Fruit fly (Drosophila melanogaster): ENCODE measurements around the gene Nek2.
A peak's percentile ranks its signal among the peaks of the same experiment; 100 is the strongest.

The Nek2 gene

dm6 chrX:7891596-7892538 is at the start of gene Nek2:
TSS of gene Nek2 (minus strand) at chrX:7891646.
- TF ChIP-seq svp (GFP tag) (peak; percentile 37), OdsH (GFP tag; optimal IDR thresholded peaks at IDR 0.05) (no peak), fd59A (GFP tag; optimal IDR thresholded peaks at IDR 0.05) (no peak), CG8632 (GFP tag; optimal IDR thresholded peaks at IDR 0.05) (no peak), salr (GFP tag; optimal IDR thresholded peaks at IDR 0.05) (no peak), CG34406 (GFP tag; optimal IDR thresholded peaks at IDR 0.05) (no peak), CG7368 (GFP tag; optimal IDR thresholded peaks at IDR 0.05) (no peak), achi (GFP tag; optimal IDR thresholded peaks at IDR 0.05) (peak; percentile 1), Ets21C (GFP tag; optimal IDR thresholded peaks at IDR 0.05) (no peak), CG6792 (GFP tag; optimal IDR thresholded peaks at IDR 0.05) (no peak), dac (GFP tag; optimal IDR thresholded peaks at IDR 0.05) (no peak), CG6854 (GFP tag; optimal IDR thresholded peaks at IDR 0.05) (no peak), dsx (GFP tag; optimal IDR thresholded peaks at IDR 0.05; ENCODE audit: poor library complexity, severe bottlenecking) (peak; percentile 36), CG31627 (GFP tag; optimal IDR thresholded peaks at IDR 0.05) (no peak), fd85E (GFP tag; optimal IDR thresholded peaks at IDR 0.05) (no peak), CG9139 (GFP tag; optimal IDR thresholded peaks at IDR 0.05) (no peak), CG3032 (tag; optimal IDR thresholded peaks at IDR 0.05) (peak; percentile 34), CG11902 (GFP tag; optimal IDR thresholded peaks at IDR 0.05) (no peak), CG10669 (GFP tag; optimal IDR thresholded peaks at IDR 0.05) (peak; percentile 19), CG4318 (GFP tag; optimal IDR thresholded peaks at IDR 0.05) (no peak), Hr38 (GFP tag; optimal IDR thresholded peaks at IDR 0.05) (no peak), CG6276 (GFP tag; optimal IDR thresholded peaks at IDR 0.05) (peak; percentile 19), Hr39 (GFP tag; optimal IDR thresholded peaks at IDR 0.05) (no peak), CG15336 (GFP tag; IDR thresholded peaks at IDR 0.05) (0 out of 2 replicates have a peak, but pooled peaks have one; percentile 15), acj6 (GFP tag; optimal IDR thresholded peaks at IDR 0.05) (peak; percentile 14), CG11294 (GFP tag; IDR thresholded peaks at IDR 0.05) (no peak), Blimp-1 (GFP tag; optimal IDR thresholded peaks at IDR 0.05) (peak; percentile 6), CG6163 (GFP tag; IDR thresholded peaks at IDR 0.05) (no peak), Hr4 (GFP tag; optimal IDR thresholded peaks at IDR 0.05) (no peak), Sox102F (GFP tag; optimal IDR thresholded peaks at IDR 0.05) (no peak), fkh (GFP tag; optimal IDR thresholded peaks at IDR 0.05) (no peak), Sox15 (GFP tag; optimal IDR thresholded peaks at IDR 0.05) (no peak), CG10631 (GFP tag; optimal IDR thresholded peaks at IDR 0.05) (peak; percentile 26), Eip93F (GFP tag; optimal IDR thresholded peaks at IDR 0.05) (no peak), Smox (GFP tag; optimal IDR thresholded peaks at IDR 0.05) (peak; percentile 16), CG6808 (GFP tag; optimal IDR thresholded peaks at IDR 0.05) (peak; percentile 50), CG11762 (GFP tag; optimal IDR thresholded peaks at IDR 0.05; ENCODE audit: insufficient read depth) (no peak), Lpt (GFP tag; optimal IDR thresholded peaks at IDR 0.05) (no peak), Met (GFP tag; optimal IDR thresholded peaks at IDR 0.05) (no peak), pdm3 (GFP tag; optimal IDR thresholded peaks at IDR 0.05) (no peak), CG3919 (GFP tag; optimal IDR thresholded peaks at IDR 0.05) (peak; percentile 33), CG8319 (GFP tag; optimal IDR thresholded peaks at IDR 0.05) (no peak), Gug (GFP tag; IDR thresholded peaks at IDR 0.05) (no peak), net (GFP tag; optimal IDR thresholded peaks at IDR 0.05) (no peak), CG32006 (GFP tag; optimal IDR thresholded peaks at IDR 0.05) (peak; percentile 31), topi (GFP tag; optimal IDR thresholded peaks at IDR 0.05) (no peak), Eip78C (GFP tag) (peak; percentile 79), lz (GFP tag; optimal IDR thresholded peaks at IDR 0.05) (peak; percentile 9), Eip75B (GFP tag; optimal IDR thresholded peaks at IDR 0.05) (no peak), CG1621 (tag; optimal IDR thresholded peaks at IDR 0.05) (no peak), esn (GFP tag; optimal IDR thresholded peaks at IDR 0.05) (peak; percentile 18)

Data from whole organism, prepupa.